Fruit fly (Drosophila melanogaster) whole organism, embryonic: ENCODE results near the gene Ser.

Experiments
- ATbp ChIP-seq: fragments of 200-800 bp; sonication (Bioruptor generic); optimal IDR thresholded peaks from 2 replicates; lab custom pipeline; 2017; ENCODE audit warnings: missing biosample characterization, mild to moderate bottlenecking, missing genetic modification characterization, missing genetic modification reagents
- Bteb2 ChIP-seq: fragments of 200-800 bp; sonication (Bioruptor generic); optimal IDR thresholded peaks from 2 replicates; lab custom pipeline; 2016; ENCODE audit warnings: missing biosample characterization, missing genetic modification characterization
- CG10565 ChIP-seq: fragments of 200-800 bp; sonication (Bioruptor generic); optimal IDR thresholded peaks from 3 replicates; lab custom pipeline; 2016; ENCODE audit warnings: missing biosample characterization, mild to moderate bottlenecking, missing genetic modification characterization
- CG10654 ChIP-seq: fragments of 200-800 bp; sonication (Bioruptor generic); optimal IDR thresholded peaks from 2 replicates; lab custom pipeline; 2016; ENCODE audit warnings: missing biosample characterization, missing genetic modification characterization
- CG10979 ChIP-seq: fragments of 200-800 bp; sonication (Bioruptor generic); optimal IDR thresholded peaks from 2 replicates; lab custom pipeline; 2018; ENCODE audit warnings: missing biosample characterization, mild to moderate bottlenecking, missing genetic modification characterization, moderate library complexity
- CG12659 ChIP-seq: fragments of 200-800 bp; sonication (Bioruptor generic); optimal IDR thresholded peaks from 3 replicates; lab custom pipeline; 2017; ENCODE audit warnings: mild to moderate bottlenecking, missing biosample characterization, missing genetic modification reagents, missing genetic modification characterization
- CG18619 ChIP-seq: fragments of 200-800 bp; sonication (Bioruptor generic); optimal IDR thresholded peaks from 3 replicates; lab custom pipeline; 2017; ENCODE audit warnings: missing biosample characterization, mild to moderate bottlenecking, missing genetic modification characterization
- CG18764 ChIP-seq: fragments of 200-800 bp; sonication (Bioruptor generic); optimal IDR thresholded peaks from 3 replicates; lab custom pipeline; 2016; ENCODE audit warnings: missing biosample characterization, missing genetic modification characterization
- CG2199 ChIP-seq: fragments of 200-800 bp; sonication (Bioruptor generic); IDR thresholded peaks from 3 replicates; pipeline ENCODE4 v1.3.6; 2022; ENCODE audit warnings: missing biosample characterization, missing genetic modification characterization
- CG31388 ChIP-seq: fragments of 200-800 bp; sonication (Bioruptor generic); optimal IDR thresholded peaks from 2 replicates; lab custom pipeline; 2016; ENCODE audit warnings: missing biosample characterization, missing genetic modification characterization
- CG31441 ChIP-seq: fragments of 200-800 bp; sonication (Bioruptor generic); IDR thresholded peaks from 2 replicates; pipeline ENCODE4 v1.3.6; 2022; ENCODE audit warnings: missing biosample characterization, missing genetic modification characterization
- CG34224 ChIP-seq: fragments of 200-800 bp; sonication (Bioruptor generic); IDR thresholded peaks from 3 replicates; pipeline ENCODE4 v1.3.6; 2022; ENCODE audit warnings: missing biosample characterization, missing genetic modification characterization; ENCODE audit not compliant: partially characterized antibody
- CG34422 ChIP-seq: fragments of 200-800 bp; sonication (Bioruptor generic); IDR thresholded peaks from 3 replicates; pipeline ENCODE4 v1.3.6; 2022; ENCODE audit warnings: missing biosample characterization, missing genetic modification characterization
- CG3995 ChIP-seq: fragments of 200-800 bp; sonication (Bioruptor generic); optimal IDR thresholded peaks from 3 replicates; lab custom pipeline; 2016; ENCODE audit warnings: missing biosample characterization, missing genetic modification characterization
- CG4617 ChIP-seq: fragments of 200-800 bp; sonication (Bioruptor generic); optimal IDR thresholded peaks from 3 replicates; lab custom pipeline; 2016; ENCODE audit warnings: missing biosample characterization, missing genetic modification characterization, borderline replicate concordance
- CG5953 ChIP-seq: fragments of 200-800 bp; sonication (Bioruptor generic); IDR thresholded peaks from 2 replicates; pipeline ENCODE4 v1.3.6; 2022; ENCODE audit warnings: missing biosample characterization, missing genetic modification characterization
- CG6765 ChIP-seq: fragments of 200-800 bp; sonication (Bioruptor generic); optimal IDR thresholded peaks from 3 replicates; lab custom pipeline; 2017; ENCODE audit warnings: missing biosample characterization, mild to moderate bottlenecking, missing genetic modification characterization
- CG7987 ChIP-seq: fragments of 200-800 bp; sonication (Bioruptor generic); optimal IDR thresholded peaks from 2 replicates; lab custom pipeline; 2018; ENCODE audit warnings: missing biosample characterization, mild to moderate bottlenecking, missing genetic modification characterization, moderate library complexity
- CG9797 ChIP-seq: fragments of 200-800 bp; sonication (Bioruptor generic); optimal IDR thresholded peaks from 3 replicates; lab custom pipeline; 2018; ENCODE audit warnings: missing biosample characterization, mild to moderate bottlenecking, missing genetic modification characterization
- Dad ChIP-seq: fragments of 200-800 bp; sonication (Bioruptor generic); optimal IDR thresholded peaks from 3 replicates; lab custom pipeline; 2016; ENCODE audit warnings: missing biosample characterization, missing genetic modification characterization
- Drgx ChIP-seq: fragments of 200-800 bp; sonication (Bioruptor generic); IDR thresholded peaks from 2 replicates; pipeline ENCODE4 v1.3.6; 2022; ENCODE audit warnings: missing biosample characterization, missing genetic modification characterization
- ERR ChIP-seq: fragments of 200-800 bp; sonication (Bioruptor generic); optimal IDR thresholded peaks from 2 replicates; lab custom pipeline; 2016; ENCODE audit warnings: missing biosample characterization, missing genetic modification characterization
- Eip74EF ChIP-seq, 2 experiments: fragments of 200-800 bp in 1 of 2; fragments of >200 bp in 1 of 2; sonication (Bioruptor generic) in 1 of 2; optimal IDR thresholded peaks; 2 replicates each; lab custom pipeline; 2017 to 2019; ENCODE audit warnings: missing biosample characterization in 2 of 2, missing genetic modification characterization in 2 of 2, mild to moderate bottlenecking in 1 of 2, moderate library complexity in 1 of 2
- bsh ChIP-seq, 2 experiments: fragments of 200-800 bp; sonication (Bioruptor generic); optimal IDR thresholded peaks; 2 replicates each; lab custom pipeline; 2017 to 2018; ENCODE audit warnings: mild to moderate bottlenecking in 2 of 2, missing biosample characterization in 2 of 2, missing genetic modification characterization in 2 of 2, moderate library complexity in 1 of 2
- dm ChIP-seq: fragments of 200-800 bp; sonication (Bioruptor generic); optimal IDR thresholded peaks from 3 replicates; lab custom pipeline; 2016; ENCODE audit warnings: missing biosample characterization, missing genetic modification characterization
- dpn ChIP-seq, 2 experiments: fragments of 200-800 bp; sonication (Bioruptor generic); optimal IDR thresholded peaks; 3 replicates each; lab custom pipeline; 2016; ENCODE audit warnings: missing biosample characterization in 2 of 2, missing genetic modification characterization in 2 of 2
- emc ChIP-seq: fragments of 200-800 bp; sonication (Bioruptor generic); optimal IDR thresholded peaks from 2 replicates; lab custom pipeline; 2016; ENCODE audit warnings: missing biosample characterization, missing genetic modification characterization
- fd102C ChIP-seq: fragments of 200-800 bp; sonication (Bioruptor generic); optimal IDR thresholded peaks from 2 replicates; lab custom pipeline; 2018; ENCODE audit warnings: missing biosample characterization, mild to moderate bottlenecking, missing genetic modification characterization, moderate library complexity
- gem ChIP-seq: fragments of 200-800 bp; sonication (Bioruptor generic); optimal IDR thresholded peaks from 2 replicates; lab custom pipeline; 2019; ENCODE audit warnings: missing biosample characterization, mild to moderate bottlenecking, missing genetic modification characterization, moderate library complexity
- gt ChIP-seq: fragments of 200-800 bp; sonication (Bioruptor generic); IDR thresholded peaks from 2 replicates; pipeline ENCODE4 v1.3.6; 2022; ENCODE audit warnings: missing biosample characterization, missing genetic modification characterization
- kah ChIP-seq: fragments of 200-800 bp; sonication (Bioruptor generic); optimal IDR thresholded peaks from 2 replicates; lab custom pipeline; 2018; ENCODE audit warnings: missing biosample characterization, mild to moderate bottlenecking, missing genetic modification characterization
- maf-S ChIP-seq: fragments of 200-800 bp; sonication (Bioruptor generic); optimal IDR thresholded peaks from 2 replicates; lab custom pipeline; 2016; ENCODE audit warnings: missing biosample characterization, missing genetic modification characterization
- peb ChIP-seq: fragments of 200-800 bp; sonication (Bioruptor generic); IDR thresholded peaks from 2 replicates; pipeline ENCODE4 v1.3.6; 2022; ENCODE audit warnings: missing biosample characterization, missing genetic modification characterization
- salm ChIP-seq: fragments of 200-800 bp; sonication (Bioruptor generic); optimal IDR thresholded peaks from 2 replicates; lab custom pipeline; 2018; ENCODE audit warnings: missing biosample characterization, mild to moderate bottlenecking, missing genetic modification characterization
- sens-2 ChIP-seq: fragments of 200-800 bp; sonication (Bioruptor generic); IDR thresholded peaks from 2 replicates; pipeline ENCODE4 v1.3.6; 2022; ENCODE audit warnings: missing biosample characterization, missing genetic modification characterization
- sim ChIP-seq: fragments of 200-800 bp; sonication (Bioruptor generic); IDR thresholded peaks from 2 replicates; pipeline ENCODE4 v1.3.6; 2022; ENCODE audit warnings: missing biosample characterization, missing genetic modification characterization
- tgo ChIP-seq: fragments of 200-800 bp; sonication (Bioruptor generic); IDR thresholded peaks from 3 replicates; pipeline ENCODE4 v1.3.6; 2022; ENCODE audit warnings: missing biosample characterization, missing genetic modification characterization
- trem ChIP-seq: fragments of 200-800 bp; optimal IDR thresholded peaks from 3 replicates; lab custom pipeline; 2019; ENCODE audit warnings: missing biosample characterization, mild to moderate bottlenecking, missing genetic modification characterization, moderate library complexity
- unpg ChIP-seq: fragments of 200-800 bp; sonication (Bioruptor generic); optimal IDR thresholded peaks from 3 replicates; lab custom pipeline; 2018; ENCODE audit warnings: missing biosample characterization, mild to moderate bottlenecking, missing genetic modification characterization, moderate library complexity
- vnd ChIP-seq: fragments of 200-800 bp; sonication (Bioruptor generic); IDR thresholded peaks from 3 replicates; pipeline ENCODE4 v1.3.6; 2022; ENCODE audit warnings: missing biosample characterization, missing genetic modification characterization; ENCODE audit not compliant: partially characterized antibody

The Ser gene

dm6 chr3R:27185933-27186571, 8.0 kb downstream of the Ser start (continued):
- TF ChIP-seq CG7987 (GFP tag; lab: Kevin White, UChicago) (no peak), CG4617 (GFP tag; lab: Kevin White, UChicago) (no peak), ERR (GFP tag; lab: Kevin White, UChicago) (no peak), gem (tag; lab: Kevin White, UChicago) (peak; percentile 32), kah (GFP tag; lab: Kevin White, UChicago) (no peak), CG18619 (GFP tag; lab: Kevin White, UChicago) (no peak), CG3995 (GFP tag; lab: Kevin White, UChicago) (peak; percentile 61), CG31441 (peak; percentile 17; the same call in 1 of the 2 replicates), CG34224 (GFP tag; lab: Robert Waterston, UW) (no peak), gt (GFP tag; lab: Robert Waterston, UW) (no peak), Bteb2 (GFP tag; lab: Kevin White, UChicago) (no peak), maf-S (GFP tag; lab: Kevin White, UChicago) (no peak), salm (no peak), CG31388 (GFP tag; lab: Kevin White, UChicago) (no peak), CG9797 (GFP tag; lab: Kevin White, UChicago) (no peak), unpg (GFP tag; lab: Kevin White, UChicago) (no peak), CG5953 (GFP tag; lab: Robert Waterston, UW) (no peak), Drgx (GFP tag; lab: Robert Waterston, UW) (peak; percentile 66), Eip74EF (GFP tag; optimal IDR thresholded peaks at IDR 0.05; lab: Kevin White, UChicago) (no peak), sens-2 (GFP tag; lab: Robert Waterston, UW) (0 out of 2 replicates have a peak, but pooled peaks have one; percentile 24), CG34422 (GFP tag; lab: Robert Waterston, UW) (no peak), Dad (no peak), trem (tag; lab: Kevin White, UChicago) (no peak), CG2199 (GFP tag; lab: Robert Waterston, UW) (no peak), tgo (no peak), vnd (no peak), CG6765 (GFP tag; lab: Kevin White, UChicago) (no peak), CG10565 (GFP tag; lab: Kevin White, UChicago) (no peak), sim (GFP tag; lab: Robert Waterston, UW) (no peak), CG18764 (GFP tag; lab: Kevin White, UChicago) (no peak), peb (GFP tag; lab: Robert Waterston, UW) (no peak), ATbp (GFP tag; lab: Kevin White, UChicago) (no peak), CG12659 (no peak), CG10979 (peak; percentile 27), dm (GFP tag; lab: Kevin White, UChicago) (no peak), emc (GFP tag; lab: Kevin White, UChicago) (no peak)

dm6 chr3R:27181074-27181473, 13.0 kb downstream of the Ser start:
- TF ChIP-seq dpn (GFP tag; optimal IDR thresholded peaks at IDR 0.05; lab: Kevin White, UChicago) = no peak
- no peak for TF ChIP-seq CG10654 (GFP tag; lab: Kevin White, UChicago)
- TF ChIP-seq fd102C (GFP tag; lab: Kevin White, UChicago) = no peak
- peak; percentile 81 for TF ChIP-seq Drgx (GFP tag; lab: Robert Waterston, UW)
- peak in 1 of 2 experiments; percentile 33 for TF ChIP-seq bsh (GFP tag; optimal IDR thresholded peaks at IDR 0.05; lab: Kevin White, UChicago)
